Fruit fly (Drosophila melanogaster) whole organism, prepupa: ENCODE data around the gene Rh5.

Source experiments
- Blimp-1 ChIP-seq: fragments of 200-800 bp; sonication (Bioruptor generic); optimal IDR thresholded peaks from 3 replicates; lab custom pipeline; 2017; ENCODE audit warnings: missing biosample characterization, missing genetic modification characterization, mild to moderate bottlenecking, moderate library complexity, missing genetic modification reagents
- CG10631 ChIP-seq: fragments of 200-800 bp; sonication (Bioruptor generic); optimal IDR thresholded peaks from 2 replicates; lab custom pipeline; 2016; ENCODE audit warnings: missing biosample characterization, missing genetic modification characterization
- CG10669 ChIP-seq: fragments of 200-800 bp; sonication (Bioruptor generic); optimal IDR thresholded peaks from 3 replicates; lab custom pipeline; 2018; ENCODE audit warnings: missing biosample characterization, mild to moderate bottlenecking, missing genetic modification characterization, moderate library complexity
- CG11294 ChIP-seq: fragments of 200-800 bp; sonication (Bioruptor generic); IDR thresholded peaks from 2 replicates; pipeline ENCODE4 v1.3.6; 2022; ENCODE audit warnings: missing biosample characterization, missing genetic modification characterization
- CG11762 ChIP-seq: fragments of 200-800 bp; sonication (Bioruptor generic); optimal IDR thresholded peaks from 3 replicates; lab custom pipeline; 2016; ENCODE audit warnings: missing biosample characterization, missing genetic modification characterization; ENCODE audit not compliant: insufficient read depth
- CG11902 ChIP-seq: fragments of 200-800 bp; sonication (Bioruptor generic); optimal IDR thresholded peaks from 3 replicates; lab custom pipeline; 2016; ENCODE audit warnings: missing biosample characterization, missing genetic modification characterization
- CG15336 ChIP-seq: fragments of 200-800 bp; sonication (Bioruptor generic); IDR thresholded peaks from 2 replicates; pipeline ENCODE4 v1.3.6; 2022; ENCODE audit warnings: missing biosample characterization, missing genetic modification characterization
- CG1621 ChIP-seq: fragments of 200-800 bp; sonication (Bioruptor generic); optimal IDR thresholded peaks from 3 replicates; lab custom pipeline; 2018; ENCODE audit warnings: missing biosample characterization, mild to moderate bottlenecking, missing genetic modification characterization
- CG16779 ChIP-seq: fragments of 200-800 bp; sonication (Bioruptor generic); optimal IDR thresholded peaks from 3 replicates; lab custom pipeline; 2017; ENCODE audit warnings: missing biosample characterization, mild to moderate bottlenecking, missing genetic modification characterization
- CG3032 ChIP-seq: fragments of 200-800 bp; optimal IDR thresholded peaks from 2 replicates; lab custom pipeline; 2019; ENCODE audit warnings: missing biosample characterization, mild to moderate bottlenecking, missing genetic modification characterization, moderate library complexity
- CG31627 ChIP-seq: fragments of 200-800 bp; sonication (Bioruptor generic); optimal IDR thresholded peaks from 3 replicates; lab custom pipeline; 2016; ENCODE audit warnings: missing biosample characterization, missing genetic modification characterization
- CG34406 ChIP-seq: fragments of 200-800 bp; sonication (Bioruptor generic); optimal IDR thresholded peaks from 3 replicates; lab custom pipeline; 2016; ENCODE audit warnings: missing biosample characterization, missing genetic modification characterization
- CG4318 ChIP-seq: fragments of 200-800 bp; sonication (Bioruptor generic); optimal IDR thresholded peaks from 3 replicates; lab custom pipeline; 2017; ENCODE audit warnings: missing biosample characterization, mild to moderate bottlenecking, missing genetic modification characterization
- CG6163 ChIP-seq: fragments of 200-800 bp; sonication (Bioruptor generic); IDR thresholded peaks from 3 replicates; pipeline ENCODE4 v1.3.6; 2022; ENCODE audit warnings: missing biosample characterization, missing genetic modification characterization
- CG6854 ChIP-seq: fragments of 200-800 bp; sonication (Bioruptor generic); optimal IDR thresholded peaks from 2 replicates; lab custom pipeline; 2017; ENCODE audit warnings: missing biosample characterization, mild to moderate bottlenecking, missing genetic modification characterization
- CG8119 ChIP-seq: fragments of 200-800 bp; sonication (Bioruptor generic); IDR thresholded peaks from 3 replicates; pipeline ENCODE4 v1.3.6; 2022; ENCODE audit warnings: missing biosample characterization, missing genetic modification characterization
- CG8319 ChIP-seq: fragments of 200-800 bp; sonication (Bioruptor generic); optimal IDR thresholded peaks from 3 replicates; lab custom pipeline; 2016; ENCODE audit warnings: missing biosample characterization, missing genetic modification characterization
- CG8632 ChIP-seq: fragments of 200-800 bp; sonication (Bioruptor generic); optimal IDR thresholded peaks from 3 replicates; lab custom pipeline; 2016; ENCODE audit warnings: missing biosample characterization, missing genetic modification characterization
- CG9139 ChIP-seq: fragments of 200-800 bp; sonication (Bioruptor generic); optimal IDR thresholded peaks from 3 replicates; lab custom pipeline; 2017; ENCODE audit warnings: missing biosample characterization, mild to moderate bottlenecking, missing genetic modification characterization
- Eip78C ChIP-seq: fragments of 200-800 bp; sonication (Bioruptor generic); peaks from one replicate; lab custom pipeline; 2016; ENCODE audit warnings: missing biosample characterization, missing genetic modification characterization
- Eip93F ChIP-seq: fragments of 200-800 bp; sonication (Bioruptor generic); optimal IDR thresholded peaks from 2 replicates; lab custom pipeline; 2016; ENCODE audit warnings: missing biosample characterization, mild to moderate bottlenecking, missing genetic modification characterization
- Gug ChIP-seq: fragments of 200-800 bp; sonication (Bioruptor generic); IDR thresholded peaks from 2 replicates; pipeline ENCODE4 v1.3.6; 2022; ENCODE audit warnings: missing biosample characterization, missing genetic modification characterization
- Hr39 ChIP-seq: fragments of 200-800 bp; sonication (Bioruptor generic); optimal IDR thresholded peaks from 2 replicates; lab custom pipeline; 2016; ENCODE audit warnings: missing biosample characterization, missing genetic modification characterization
- Lpt ChIP-seq: fragments of 200-800 bp; sonication (Bioruptor generic); optimal IDR thresholded peaks from 3 replicates; lab custom pipeline; 2016; ENCODE audit warnings: missing biosample characterization, missing genetic modification characterization
- Met ChIP-seq: fragments of 200-800 bp; sonication (Bioruptor generic); optimal IDR thresholded peaks from 3 replicates; lab custom pipeline; 2016; ENCODE audit warnings: missing biosample characterization, missing genetic modification characterization
- Smox ChIP-seq: fragments of 200-800 bp; sonication (Bioruptor generic); optimal IDR thresholded peaks from 3 replicates; lab custom pipeline; 2016; ENCODE audit warnings: missing biosample characterization, missing genetic modification characterization
- Sox102F ChIP-seq: fragments of 200-800 bp; sonication (Bioruptor generic); optimal IDR thresholded peaks from 2 replicates; lab custom pipeline; 2016; ENCODE audit warnings: missing biosample characterization, mild to moderate bottlenecking, missing genetic modification characterization
- Sox15 ChIP-seq: fragments of 200-800 bp; sonication (Bioruptor generic); optimal IDR thresholded peaks from 3 replicates; lab custom pipeline; 2016; ENCODE audit warnings: missing biosample characterization, missing genetic modification characterization
- achi ChIP-seq: fragments of 200-800 bp; sonication (Bioruptor generic); optimal IDR thresholded peaks from 3 replicates; lab custom pipeline; 2016; ENCODE audit warnings: missing biosample characterization, missing genetic modification characterization
- acj6 ChIP-seq: fragments of 200-800 bp; sonication (Bioruptor generic); optimal IDR thresholded peaks from 3 replicates; lab custom pipeline; 2016; ENCODE audit warnings: missing biosample characterization, missing genetic modification characterization
- cyc ChIP-seq: fragments of 200-800 bp; sonication (Bioruptor generic); optimal IDR thresholded peaks from 3 replicates; lab custom pipeline; 2016; ENCODE audit warnings: missing biosample characterization, missing genetic modification characterization
- dac ChIP-seq: fragments of 200-800 bp; sonication (Bioruptor generic); optimal IDR thresholded peaks from 2 replicates; lab custom pipeline; 2017; ENCODE audit warnings: missing biosample characterization, mild to moderate bottlenecking, missing genetic modification characterization
- dsx ChIP-seq: fragments of 200-800 bp; optimal IDR thresholded peaks from 3 replicates; lab custom pipeline; 2019; ENCODE audit warnings: missing biosample characterization, mild to moderate bottlenecking, missing genetic modification characterization, moderate library complexity; ENCODE audit not compliant: poor library complexity, severe bottlenecking
- fd59A ChIP-seq: fragments of 200-800 bp; sonication (Bioruptor generic); optimal IDR thresholded peaks from 2 replicates; lab custom pipeline; 2017; ENCODE audit warnings: missing biosample characterization, mild to moderate bottlenecking, missing genetic modification characterization, missing genetic modification reagents
- fd85E ChIP-seq: fragments of 200-800 bp; sonication (Bioruptor generic); optimal IDR thresholded peaks from 3 replicates; lab custom pipeline; 2016; ENCODE audit warnings: missing biosample characterization, missing genetic modification characterization
- fkh ChIP-seq: fragments of 200-800 bp; sonication (Bioruptor generic); optimal IDR thresholded peaks from 3 replicates; lab custom pipeline; 2017; ENCODE audit warnings: missing biosample characterization, mild to moderate bottlenecking, missing genetic modification characterization, moderate library complexity
- net ChIP-seq: fragments of 200-800 bp; sonication (Bioruptor generic); optimal IDR thresholded peaks from 3 replicates; lab custom pipeline; 2016; ENCODE audit warnings: missing biosample characterization, missing genetic modification characterization
- pdm3 ChIP-seq: fragments of 200-800 bp; sonication (Bioruptor generic); optimal IDR thresholded peaks from 3 replicates; lab custom pipeline; 2016; ENCODE audit warnings: missing biosample characterization, missing genetic modification characterization
- salr ChIP-seq, 2 experiments: fragments of 200-800 bp; sonication (Bioruptor generic); optimal IDR thresholded peaks; 3 replicates each; lab custom pipeline; 2016 to 2018; ENCODE audit warnings: missing biosample characterization in 2 of 2, missing genetic modification characterization in 2 of 2, mild to moderate bottlenecking in 1 of 2
- spab ChIP-seq: fragments of 200-800 bp; sonication (Bioruptor generic); optimal IDR thresholded peaks from 2 replicates; lab custom pipeline; 2017; ENCODE audit warnings: missing biosample characterization, mild to moderate bottlenecking, missing genetic modification characterization, missing genetic modification reagents
- ss ChIP-seq, 2 experiments: fragments of 200-800 bp; sonication (Bioruptor generic); optimal IDR thresholded peaks; 2 replicates in 1 of 2; 3 replicates in 1 of 2; lab custom pipeline; 2017 to 2018; ENCODE audit warnings: mild to moderate bottlenecking in 2 of 2, missing biosample characterization in 2 of 2, missing genetic modification characterization in 2 of 2, moderate library complexity in 1 of 2
- vri ChIP-seq: fragments of 200-800 bp; sonication (Bioruptor generic); optimal IDR thresholded peaks from 3 replicates; lab custom pipeline; 2016; ENCODE audit warnings: missing biosample characterization, mild to moderate bottlenecking, missing genetic modification characterization

The Rh5 gene

dm6 chr2L:11968581-11969272 is 39.2 kb upstream of the Rh5 start (continued):
- TF ChIP-seq CG8319 (GFP tag; lab: Kevin White, UChicago) = no peak
- peak; percentile 47 for TF ChIP-seq CG3032 (tag; lab: Kevin White, UChicago)
- no peak for TF ChIP-seq fd85E (GFP tag; lab: Kevin White, UChicago)
- TF ChIP-seq CG1621 (tag; lab: Kevin White, UChicago) = no peak
- peak; percentile 59 for TF ChIP-seq Hr39 (GFP tag; lab: Kevin White, UChicago)
- TF ChIP-seq net (GFP tag; lab: Kevin White, UChicago) = peak; percentile 2
- peak; percentile 24 to 46 for TF ChIP-seq ss (GFP tag; optimal IDR thresholded peaks at IDR 0.05; lab: Kevin White, UChicago)
- TF ChIP-seq cyc (GFP tag; lab: Kevin White, UChicago) = peak; percentile 58
- peak; percentile 70 for TF ChIP-seq pdm3 (GFP tag; lab: Kevin White, UChicago)

- TF ChIP-seq Met (GFP tag; lab: Kevin White, UChicago) (no peak), CG8632 (GFP tag; lab: Kevin White, UChicago) (no peak), net (GFP tag; lab: Kevin White, UChicago) (no peak), CG9139 (no peak), Eip93F (GFP tag; lab: Kevin White, UChicago) (no peak), CG16779 (no peak), ss (GFP tag; optimal IDR thresholded peaks at IDR 0.05; lab: Kevin White, UChicago) (no peak)
These were observed 38.5 kb upstream of the Rh5 start for dm6 chr2L:11969424-11969823.

dm6 chr2L:11970343-11970742 is 37.6 kb upstream of the Rh5 start:
- TF ChIP-seq CG8119 (GFP tag; lab: Robert Waterston, UW) (no peak), Lpt (GFP tag; lab: Kevin White, UChicago) (no peak), acj6 (GFP tag; lab: Kevin White, UChicago) (no peak), vri (GFP tag; lab: Kevin White, UChicago) (no peak), salr (GFP tag; optimal IDR thresholded peaks at IDR 0.05; lab: Kevin White, UChicago) (no peak), Gug (GFP tag; lab: Robert Waterston, UW) (no peak), CG8632 (GFP tag; lab: Kevin White, UChicago) (no peak), Sox15 (no peak), pdm3 (GFP tag; lab: Kevin White, UChicago) (no peak), CG11762 (GFP tag; lab: Kevin White, UChicago) (no peak), spab (GFP tag; lab: Kevin White, UChicago) (no peak), achi (GFP tag; lab: Kevin White, UChicago) (no peak), CG11294 (GFP tag; lab: Robert Waterston, UW) (no peak), Eip78C (no peak), CG15336 (GFP tag; lab: Robert Waterston, UW) (no peak)
- TF ChIP-seq, all 60 proteins: peak for 0

dm6 chr2L:11970853-11971397 is 37.0 kb upstream of the Rh5 start:
- peak; percentile 85 for TF ChIP-seq fkh (GFP tag; lab: Kevin White, UChicago)
- no peak for TF ChIP-seq CG10669
- TF ChIP-seq dac (GFP tag; lab: Kevin White, UChicago) = no peak
- peak; percentile 45 for TF ChIP-seq CG6854
- no peak for TF ChIP-seq CG11902 (GFP tag; lab: Kevin White, UChicago)
- no peak for TF ChIP-seq spab (GFP tag; lab: Kevin White, UChicago)
- TF ChIP-seq CG6163 = 0 out of 3 replicates have a peak, but pooled peaks have one; percentile 28
- TF ChIP-seq net (GFP tag; lab: Kevin White, UChicago) = no peak
- TF ChIP-seq pdm3 (GFP tag; lab: Kevin White, UChicago) = no peak
- peak; percentile 29 for TF ChIP-seq Sox102F (GFP tag; lab: Kevin White, UChicago)
- no peak for TF ChIP-seq Smox (GFP tag; lab: Kevin White, UChicago)
- TF ChIP-seq dsx (GFP tag; lab: Kevin White, UChicago) = peak; percentile 23
- no peak for TF ChIP-seq acj6 (GFP tag; lab: Kevin White, UChicago)
- TF ChIP-seq fd85E (GFP tag; lab: Kevin White, UChicago) = no peak
- no peak for TF ChIP-seq achi (GFP tag; lab: Kevin White, UChicago)
- no peak for TF ChIP-seq Hr39 (GFP tag; lab: Kevin White, UChicago)
- TF ChIP-seq Blimp-1 (GFP tag; lab: Kevin White, UChicago) = peak; percentile 13
- TF ChIP-seq CG10631 (GFP tag; lab: Kevin White, UChicago) = no peak
- no peak for TF ChIP-seq fd59A (GFP tag; lab: Kevin White, UChicago)
- TF ChIP-seq CG4318 (GFP tag; lab: Kevin White, UChicago) = no peak
- TF ChIP-seq CG31627 (GFP tag; lab: Kevin White, UChicago) = no peak
- TF ChIP-seq CG34406 (GFP tag; lab: Kevin White, UChicago) = no peak
- peak; percentile 17 for TF ChIP-seq Lpt (GFP tag; lab: Kevin White, UChicago)
- no peak for TF ChIP-seq salr (GFP tag; optimal IDR thresholded peaks at IDR 0.05; lab: Kevin White, UChicago)
- TF ChIP-seq CG8119 (GFP tag; lab: Robert Waterston, UW) = no peak; the same call in 2 of the 3 replicates
- peak; percentile 31 to 54 for TF ChIP-seq ss (GFP tag; optimal IDR thresholded peaks at IDR 0.05; lab: Kevin White, UChicago)
